Fruit fly (Drosophila melanogaster): ENCODE measurements around the gene IP3K2.
A peak's percentile ranks its signal among the peaks of the same experiment; 100 is the strongest.

The IP3K2 gene

DNA sequence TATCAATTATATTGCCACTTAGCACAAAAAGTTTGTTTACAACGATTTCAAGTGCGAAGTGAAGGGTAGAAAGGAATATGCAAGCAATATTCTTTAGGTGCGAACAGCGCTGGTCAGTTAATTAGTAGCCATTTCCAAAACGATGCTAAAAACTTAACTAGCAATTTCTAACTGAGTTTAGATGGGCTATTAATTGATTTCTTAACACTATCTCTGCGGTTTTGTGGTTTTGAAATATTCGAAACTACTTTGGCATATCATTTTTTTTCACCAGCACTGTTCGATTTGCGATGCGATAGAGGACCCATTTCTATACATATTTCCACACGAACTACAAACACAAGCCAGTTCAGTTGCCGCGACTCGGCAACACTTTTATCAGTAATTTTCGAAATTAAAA, 73.1 kb downstream of the IP3K2 start (continued):
- TF ChIP-seq ind (GFP tag; optimal IDR thresholded peaks at IDR 0.05) (peak; percentile 3), row (GFP tag; IDR thresholded peaks at IDR 0.05) (peak; percentile 51; the same call in 2 of the 3 replicates), Bteb2 (GFP tag; optimal IDR thresholded peaks at IDR 0.05) (peak; percentile 18), fd3F (GFP tag; optimal IDR thresholded peaks at IDR 0.05) (no peak), ro (GFP tag; IDR thresholded peaks at IDR 0.05) (no peak), CG2678 (tag; optimal IDR thresholded peaks at IDR 0.05) (peak; percentile 50), CG7786 (GFP tag; optimal IDR thresholded peaks at IDR 0.05) (peak; percentile 19), CG9817 (tag; optimal IDR thresholded peaks at IDR 0.05) (no peak), Mrtf (GFP tag; IDR thresholded peaks at IDR 0.05) (no peak), luna (GFP tag; optimal IDR thresholded peaks at IDR 0.05) (no peak), CG12155 (GFP tag; optimal IDR thresholded peaks at IDR 0.05) (peak; percentile 8), Gug (GFP tag; IDR thresholded peaks at IDR 0.05) (no peak)

Data from whole organism, embryonic.